Worm (Caenorhabditis elegans) whole organism, L1 larva: ENCODE data around the gene unc-79.

Experiments
- C16A3.4 ChIP-seq: fragments of 150-350 bp; optimal IDR thresholded peaks from 2 replicates; lab custom pipeline; 2014; ENCODE audit warnings: missing biosample characterization, missing genetic modification characterization
- F16B12.6 ChIP-seq: fragments of 150-350 bp; optimal IDR thresholded peaks from 2 replicates; lab custom pipeline; 2014; ENCODE audit warnings: missing biosample characterization, missing genetic modification characterization
- Y116A8C.19 ChIP-seq: sonication (generic microtip); optimal IDR thresholded peaks from 2 replicates; lab custom pipeline; 2016; ENCODE audit warnings: missing compliant biosample characterization, missing genetic modification characterization, borderline replicate concordance
- aha-1 ChIP-seq: fragments of 150-350 bp; optimal IDR thresholded peaks from 2 replicates; lab custom pipeline; 2014; ENCODE audit warnings: missing biosample characterization, missing genetic modification characterization
- ama-1 ChIP-seq: fragments of 150-350 bp; optimal IDR thresholded peaks from 2 replicates; lab custom pipeline; 2014
- blmp-1 ChIP-seq: fragments of 150-350 bp; optimal IDR thresholded peaks from 2 replicates; lab custom pipeline; 2014; ENCODE audit warnings: missing biosample characterization, missing genetic modification characterization
- ceh-63 ChIP-seq: fragments of 200-800 bp; sonication (Bioruptor generic); optimal IDR thresholded peaks from 2 replicates; lab custom pipeline; 2018; ENCODE audit warnings: mild to moderate bottlenecking, missing genetic modification characterization, missing compliant biosample characterization
- ceh-8 ChIP-seq: fragments of 200-800 bp; sonication (Bioruptor generic); optimal IDR thresholded peaks from 2 replicates; lab custom pipeline; 2018; ENCODE audit warnings: mild to moderate bottlenecking, missing genetic modification characterization, moderate library complexity, missing compliant biosample characterization
- ceh-82 ChIP-seq, 3 experiments: fragments of 150-350 bp in 1 of 3; sonication (generic microtip) in 2 of 3; optimal IDR thresholded peaks; 2 replicates each; lab custom pipeline; 2014 to 2017; ENCODE audit warnings: missing biosample characterization in 3 of 3, missing genetic modification characterization in 3 of 3
- ceh-90 ChIP-seq: sonication (generic microtip); optimal IDR thresholded peaks from 2 replicates; lab custom pipeline; 2016; ENCODE audit warnings: missing genetic modification characterization, missing compliant biosample characterization
- ces-1 ChIP-seq: fragments of 150-350 bp; optimal IDR thresholded peaks from 2 replicates; lab custom pipeline; 2014; ENCODE audit warnings: missing biosample characterization, missing genetic modification reagents, missing genetic modification characterization
- efl-1 ChIP-seq, 4 experiments: fragments of 150-350 bp; optimal IDR thresholded peaks in 3 of 4; peaks in 1 of 4; 1 replicate in 1 of 4; 2 replicates in 3 of 4; lab custom pipeline; 2014; ENCODE audit warnings: missing biosample characterization in 2 of 4, missing genetic modification characterization in 2 of 4, missing genetic modification reagents in 2 of 4
- egl-13 ChIP-seq: sonication (generic microtip); optimal IDR thresholded peaks from 2 replicates; lab custom pipeline; 2016; ENCODE audit warnings: missing genotype, missing genetic modification reagents, missing genetic modification characterization, missing compliant biosample characterization
- egl-27 ChIP-seq, 2 experiments: fragments of 150-350 bp in 1 of 2; sonication (generic microtip); optimal IDR thresholded peaks; 3 replicates each; lab custom pipeline; 2017 to 2018; ENCODE audit warnings: missing biosample characterization in 2 of 2, missing genetic modification characterization in 2 of 2, missing genetic modification reagents in 2 of 2
- elt-2 ChIP-seq: sonication (generic microtip); optimal IDR thresholded peaks from 2 replicates; lab custom pipeline; 2016; ENCODE audit warnings: missing genetic modification characterization, mild to moderate bottlenecking, inconsistent platforms, missing compliant biosample characterization, missing genetic modification reagents
- ets-5 ChIP-seq: fragments of 200-800 bp; sonication (Bioruptor generic); IDR thresholded peaks from 2 replicates; pipeline ENCODE4 v1.3.6; 2022; ENCODE audit warnings: missing genetic modification characterization, missing compliant biosample characterization
- fkh-4 ChIP-seq: sonication (generic microtip); optimal IDR thresholded peaks from 2 replicates; lab custom pipeline; 2016; ENCODE audit warnings: missing compliant biosample characterization, missing genetic modification characterization, borderline replicate concordance
- fos-1 ChIP-seq: fragments of 150-350 bp; optimal IDR thresholded peaks from 2 replicates; lab custom pipeline; 2014; ENCODE audit warnings: missing biosample characterization, missing genetic modification characterization
- hlh-17 ChIP-seq: fragments of 200-800 bp; sonication (Bioruptor generic); optimal IDR thresholded peaks from 2 replicates; lab custom pipeline; 2018; ENCODE audit warnings: missing genetic modification characterization, mild to moderate bottlenecking, missing compliant biosample characterization, moderate library complexity, borderline replicate concordance
- hlh-4 ChIP-seq: sonication (generic microtip); optimal IDR thresholded peaks from 2 replicates; lab custom pipeline; 2016; ENCODE audit warnings: mild to moderate bottlenecking, missing genetic modification characterization, missing compliant biosample characterization
- isw-1 ChIP-seq: fragments of 200-800 bp; sonication (Bioruptor generic); IDR thresholded peaks from 2 replicates; pipeline ENCODE4 v1.3.6; 2022; ENCODE audit warnings: missing genetic modification characterization, missing compliant biosample characterization
- jun-1 ChIP-seq: fragments of 150-350 bp; optimal IDR thresholded peaks from 2 replicates; lab custom pipeline; 2014; ENCODE audit warnings: missing biosample characterization, missing genetic modification reagents, missing genetic modification characterization
- lin-14 ChIP-seq: fragments of 200-800 bp; sonication (Bioruptor generic); optimal IDR thresholded peaks from 2 replicates; lab custom pipeline; 2018; ENCODE audit warnings: mild to moderate bottlenecking, missing genetic modification characterization, moderate library complexity, missing compliant biosample characterization
- lin-15B ChIP-seq: fragments of 150-350 bp; sonication (generic microtip); optimal IDR thresholded peaks from 3 replicates; lab custom pipeline; 2014; ENCODE audit warnings: missing biosample characterization, missing genetic modification characterization
- lin-35 ChIP-seq, 2 experiments: fragments of 150-350 bp; optimal IDR thresholded peaks; 2 replicates each; lab custom pipeline; 2014; ENCODE audit warnings: missing biosample characterization in 2 of 2, missing genetic modification characterization in 2 of 2, missing genetic modification reagents in 2 of 2
- lin-39 ChIP-seq: fragments of 150-350 bp; optimal IDR thresholded peaks from 2 replicates; lab custom pipeline; 2014; ENCODE audit warnings: missing biosample characterization, missing genetic modification reagents, missing genetic modification characterization
- mab-9 ChIP-seq: fragments of 200-800 bp; sonication (Bioruptor generic); IDR thresholded peaks from 2 replicates; pipeline ENCODE4 v1.3.6; 2022; ENCODE audit warnings: missing genetic modification reagents, missing genetic modification characterization, missing compliant biosample characterization
- mef-2 ChIP-seq: fragments of 150-350 bp; optimal IDR thresholded peaks from 2 replicates; lab custom pipeline; 2014; ENCODE audit warnings: missing biosample characterization, missing genetic modification characterization
- mep-1 ChIP-seq: fragments of 150-350 bp; optimal IDR thresholded peaks from 2 replicates; lab custom pipeline; 2014; ENCODE audit warnings: missing biosample characterization, missing genetic modification characterization
- nhr-11 ChIP-seq: fragments of 150-350 bp; optimal IDR thresholded peaks from 2 replicates; lab custom pipeline; 2014; ENCODE audit warnings: missing biosample characterization, missing genetic modification characterization
- nhr-12 ChIP-seq: sonication (generic microtip); optimal IDR thresholded peaks from 2 replicates; lab custom pipeline; 2017; ENCODE audit warnings: missing biosample characterization, missing genetic modification characterization
- nhr-19 ChIP-seq: fragments of 200-800 bp; sonication (Bioruptor generic); conservative IDR thresholded peaks from 2 replicates; pipeline ENCODE4 v1.3.6; 2022; ENCODE audit warnings: missing genetic modification characterization, missing compliant biosample characterization
- nhr-71 ChIP-seq: sonication (generic microtip); optimal IDR thresholded peaks from 2 replicates; lab custom pipeline; 2016; ENCODE audit warnings: mild to moderate bottlenecking, missing genetic modification characterization, moderate library complexity, missing compliant biosample characterization
- nhr-76 ChIP-seq: sonication (generic microtip); optimal IDR thresholded peaks from 2 replicates; lab custom pipeline; 2017; ENCODE audit warnings: missing biosample characterization, missing genetic modification characterization
- nhr-77 ChIP-seq: fragments of 150-350 bp; optimal IDR thresholded peaks from 2 replicates; lab custom pipeline; 2014; ENCODE audit warnings: missing biosample characterization, missing genetic modification characterization
- nhr-84 ChIP-seq: sonication (generic microtip); optimal IDR thresholded peaks from 2 replicates; lab custom pipeline; 2017; ENCODE audit warnings: missing biosample characterization, missing genetic modification characterization
- nhr-90 ChIP-seq: sonication (generic microtip); optimal IDR thresholded peaks from 2 replicates; lab custom pipeline; 2016; ENCODE audit warnings: mild to moderate bottlenecking, missing genetic modification characterization, missing compliant biosample characterization; ENCODE audit not compliant: poor library complexity
- pag-3 ChIP-seq: sonication (generic microtip); optimal IDR thresholded peaks from 2 replicates; lab custom pipeline; 2017; ENCODE audit warnings: missing genetic modification characterization, mild to moderate bottlenecking, missing compliant biosample characterization, antibody characterized with exemption, borderline replicate concordance; ENCODE audit not compliant: insufficient read depth
- pqm-1 ChIP-seq: sonication (generic microtip); optimal IDR thresholded peaks from 3 replicates; lab custom pipeline; 2017; ENCODE audit warnings: missing biosample characterization, missing genetic modification characterization
- skn-1 ChIP-seq: fragments of 150-350 bp; optimal IDR thresholded peaks from 2 replicates; lab custom pipeline; 2014; ENCODE audit warnings: missing biosample characterization, missing genetic modification characterization
- snpc-4 ChIP-seq: fragments of 150-350 bp; optimal IDR thresholded peaks from 2 replicates; lab custom pipeline; 2014; ENCODE audit warnings: missing biosample characterization, missing genetic modification characterization
- snu-23 ChIP-seq: sonication (generic microtip); optimal IDR thresholded peaks from 2 replicates; lab custom pipeline; 2016; ENCODE audit warnings: missing genetic modification characterization, missing compliant biosample characterization
- sox-4 ChIP-seq: sonication (generic microtip); optimal IDR thresholded peaks from 2 replicates; lab custom pipeline; 2016; ENCODE audit warnings: missing genetic modification characterization, missing compliant biosample characterization
- sptf-1 ChIP-seq: fragments of 150-350 bp; optimal IDR thresholded peaks from 2 replicates; lab custom pipeline; 2014; ENCODE audit warnings: missing biosample characterization, missing genetic modification characterization
- sup-37 ChIP-seq: fragments of 200-800 bp; sonication (Bioruptor generic); optimal IDR thresholded peaks from 2 replicates; lab custom pipeline; 2018; ENCODE audit warnings: mild to moderate bottlenecking, missing genetic modification characterization, missing compliant biosample characterization
- swsn-7 ChIP-seq: sonication (generic microtip); optimal IDR thresholded peaks from 2 replicates; lab custom pipeline; 2016; ENCODE audit warnings: missing genetic modification characterization, missing compliant biosample characterization
- tbx-2 ChIP-seq: sonication (generic microtip); optimal IDR thresholded peaks from 2 replicates; lab custom pipeline; 2016; ENCODE audit warnings: missing genetic modification characterization, missing compliant biosample characterization
- unc-130 ChIP-seq: fragments of 150-350 bp; optimal IDR thresholded peaks from 2 replicates; lab custom pipeline; 2017; ENCODE audit warnings: missing biosample characterization, missing genetic modification characterization, inconsistent platforms
- unc-30 ChIP-seq: sonication (generic microtip); optimal IDR thresholded peaks from 2 replicates; lab custom pipeline; 2017; ENCODE audit warnings: missing biosample characterization, missing genetic modification characterization
- unc-62 ChIP-seq: fragments of 150-350 bp; optimal IDR thresholded peaks from 2 replicates; lab custom pipeline; 2014; ENCODE audit warnings: missing biosample characterization, missing genetic modification reagents, missing genetic modification characterization
- unc-86 ChIP-seq: sonication (generic microtip); optimal IDR thresholded peaks from 2 replicates; lab custom pipeline; 2016; ENCODE audit warnings: missing genetic modification characterization, missing compliant biosample characterization
- xbp-1 ChIP-seq: sonication (generic microtip); optimal IDR thresholded peaks from 2 replicates; lab custom pipeline; 2016; ENCODE audit warnings: missing genetic modification characterization, missing compliant biosample characterization
- zag-1 ChIP-seq: fragments of 150-350 bp; optimal IDR thresholded peaks from 2 replicates; lab custom pipeline; 2014; ENCODE audit warnings: missing biosample characterization, missing genetic modification characterization
- zip-4 ChIP-seq: fragments of 200-800 bp; sonication (Bioruptor generic); optimal IDR thresholded peaks from 2 replicates; lab custom pipeline; 2018; ENCODE audit warnings: mild to moderate bottlenecking, missing genetic modification characterization, moderate library complexity, missing compliant biosample characterization

Gene unc-79

DNA sequence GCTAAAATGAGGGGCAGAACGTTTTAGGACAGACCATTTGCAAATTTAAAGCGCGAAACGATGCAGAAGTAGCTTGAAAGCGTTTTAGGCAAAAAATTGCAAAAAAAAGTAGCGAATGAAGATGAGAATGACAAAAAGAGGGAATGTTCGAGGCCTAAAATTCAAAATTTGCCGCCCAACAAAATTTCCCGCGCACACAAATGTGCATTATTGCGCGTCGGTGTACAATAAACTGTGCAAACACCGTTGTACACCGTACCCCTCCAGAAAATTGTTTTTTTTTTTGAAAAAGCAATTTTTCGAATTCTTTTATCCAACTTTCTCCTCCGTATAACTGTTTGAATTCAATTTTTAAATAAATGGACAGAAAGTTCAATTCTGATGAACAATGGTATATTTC is 46.6 kb upstream of the unc-79 start, which contains the start of gene snpc-3.4 (continued):
- TF ChIP-seq nhr-12 (tag; lab: Kevin White, UChicago) (no peak), jun-1 (tag; lab: Kevin White, UChicago) (peak; percentile 51), unc-30 (no peak), efl-1 (optimal IDR thresholded peaks at IDR 0.05; lab: Kevin White, UChicago) (peak; percentile 77 to 89), efl-1 (GFP tag; optimal IDR thresholded peaks at IDR 0.05 in 1 of 2; lab: Kevin White, UChicago) (peak; percentile 90 to 98), lin-14 (GFP tag; lab: Kevin White, UChicago) (peak; percentile 77), pqm-1 (no peak), F16B12.6 (tag; lab: Kevin White, UChicago) (peak; percentile 96), elt-2 (no peak), sox-4 (tag; lab: Kevin White, UChicago) (no peak), nhr-76 (tag; lab: Kevin White, UChicago) (no peak), nhr-84 (tag; lab: Kevin White, UChicago) (no peak), ceh-82 (tag; optimal IDR thresholded peaks at IDR 0.05; lab: Kevin White, UChicago) (peak in 2 of 3 experiments; percentile 66 to 82), ets-5 (GFP tag; lab: Robert Waterston, UW) (no peak), ama-1 (lab: Kevin White, UChicago) (no peak), mab-9 (GFP tag; lab: Robert Waterston, UW) (no peak), aha-1 (tag; lab: Kevin White, UChicago) (no peak), unc-130 (tag; lab: Kevin White, UChicago) (peak; percentile 34), ceh-8 (GFP tag; lab: Kevin White, UChicago) (no peak), C16A3.4 (tag; lab: Kevin White, UChicago) (peak; percentile 81), ceh-63 (GFP tag; lab: Kevin White, UChicago) (no peak), nhr-19 (GFP tag; lab: Robert Waterston, UW) (peak; percentile 55), sup-37 (GFP tag; lab: Kevin White, UChicago) (no peak), swsn-7 (peak; percentile 61), snu-23 (GFP tag; lab: Kevin White, UChicago) (peak; percentile 82), lin-39 (tag; lab: Kevin White, UChicago) (peak; percentile 5), nhr-77 (tag; lab: Kevin White, UChicago) (peak; percentile 47), ceh-90 (tag; lab: Kevin White, UChicago) (no peak), nhr-90 (tag; lab: Kevin White, UChicago) (peak; percentile 43), hlh-4 (no peak), egl-13 (tag; lab: Kevin White, UChicago) (no peak), xbp-1 (peak; percentile 67), hlh-17 (GFP tag; lab: Kevin White, UChicago) (no peak), isw-1 (GFP tag; lab: Robert Waterston, UW) (peak; percentile 44), lin-35 (GFP tag; optimal IDR thresholded peaks at IDR 0.05; lab: Kevin White, UChicago) (peak; percentile 89 to 93), sptf-1 (tag; lab: Kevin White, UChicago) (no peak), lin-15B (tag; lab: Kevin White, UChicago) (peak; percentile 62), zip-4 (no peak), fos-1 (no peak), fkh-4 (tag; lab: Kevin White, UChicago) (no peak), nhr-11 (tag; lab: Kevin White, UChicago) (no peak), blmp-1 (tag; lab: Kevin White, UChicago) (peak; percentile 57), mef-2 (tag; lab: Kevin White, UChicago) (no peak), snpc-4 (peak; percentile 20), nhr-71 (tag; lab: Kevin White, UChicago) (peak; percentile 75), tbx-2 (tag; lab: Kevin White, UChicago) (peak; percentile 60), ces-1 (GFP tag; lab: Kevin White, UChicago) (no peak), egl-27 (tag; optimal IDR thresholded peaks at IDR 0.05; lab: Kevin White, UChicago) (no peak), skn-1 (tag; lab: Kevin White, UChicago) (peak; percentile 86), mep-1 (peak; percentile 88), Y116A8C.19 (tag; lab: Kevin White, UChicago) (no peak), unc-62 (GFP tag; lab: Kevin White, UChicago) (no peak), unc-86 (tag; lab: Kevin White, UChicago) (peak; percentile 50), pag-3 (tag; lab: Kevin White, UChicago) (no peak), zag-1 (tag; lab: Kevin White, UChicago) (no peak)
